Fruit fly (Drosophila melanogaster) whole organism, embryonic: ENCODE measurements around the gene CG13471.

Experiments used
- Atf6 ChIP-seq: fragments of 200-800 bp; sonication (Bioruptor generic); IDR thresholded peaks from 2 replicates; pipeline ENCODE4 v1.3.6; 2022; ENCODE audit warnings: missing biosample characterization, missing genetic modification characterization
- Blimp-1 ChIP-seq: fragments of 200-800 bp; sonication (Bioruptor generic); optimal IDR thresholded peaks from 3 replicates; lab custom pipeline; 2018; ENCODE audit warnings: missing biosample characterization, missing genetic modification characterization, mild to moderate bottlenecking, moderate library complexity, missing genetic modification reagents
- CG11456 ChIP-seq: fragments of 200-800 bp; sonication (Bioruptor generic); IDR thresholded peaks from 3 replicates; pipeline ENCODE4 v1.3.6; 2022; ENCODE audit warnings: missing biosample characterization, missing genetic modification characterization
- CG11723 ChIP-seq: fragments of 200-800 bp; sonication (Bioruptor generic); optimal IDR thresholded peaks from 2 replicates; lab custom pipeline; 2017; ENCODE audit warnings: missing biosample characterization, mild to moderate bottlenecking, missing genetic modification characterization
- CG13296 ChIP-seq: fragments of 200-800 bp; sonication (Bioruptor generic); optimal IDR thresholded peaks from 3 replicates; lab custom pipeline; 2018; ENCODE audit warnings: missing biosample characterization, mild to moderate bottlenecking, missing genetic modification characterization
- CG14667 ChIP-seq: fragments of 200-800 bp; sonication (Bioruptor generic); IDR thresholded peaks from 2 replicates; pipeline ENCODE4 v1.3.6; 2022; ENCODE audit warnings: missing biosample characterization, missing genetic modification characterization
- CG15514 ChIP-seq: fragments of 200-800 bp; sonication (Bioruptor generic); optimal IDR thresholded peaks from 3 replicates; lab custom pipeline; 2017; ENCODE audit warnings: missing biosample characterization, missing genetic modification characterization, mild to moderate bottlenecking, moderate library complexity, missing genetic modification reagents
- CG15696 ChIP-seq: fragments of 200-800 bp; sonication (Bioruptor generic); optimal IDR thresholded peaks from 2 replicates; lab custom pipeline; 2019; ENCODE audit warnings: missing biosample characterization, mild to moderate bottlenecking, missing genetic modification characterization, moderate library complexity
- CG18011 ChIP-seq: fragments of 200-800 bp; sonication (Bioruptor generic); optimal IDR thresholded peaks from 2 replicates; lab custom pipeline; 2017; ENCODE audit warnings: missing biosample characterization, missing genetic modification characterization, mild to moderate bottlenecking, moderate library complexity, missing genotype
- CG18599 ChIP-seq: fragments of 200-800 bp; sonication (Bioruptor generic); optimal IDR thresholded peaks from 3 replicates; lab custom pipeline; 2017; ENCODE audit warnings: missing biosample characterization, missing genetic modification characterization, mild to moderate bottlenecking, moderate library complexity, missing genetic modification reagents
- CG3065 ChIP-seq: fragments of 200-800 bp; sonication (Bioruptor generic); optimal IDR thresholded peaks from 2 replicates; lab custom pipeline; 2016; ENCODE audit warnings: missing biosample characterization, missing genetic modification characterization
- CG31388 ChIP-seq: fragments of 200-800 bp; sonication (Bioruptor generic); optimal IDR thresholded peaks from 2 replicates; lab custom pipeline; 2016; ENCODE audit warnings: missing biosample characterization, missing genetic modification characterization
- CG32772 ChIP-seq: fragments of 200-800 bp; sonication (Bioruptor generic); IDR thresholded peaks from 2 replicates; pipeline ENCODE4 v1.3.6; 2022; ENCODE audit warnings: missing biosample characterization, missing genetic modification characterization
- CG4328 ChIP-seq: fragments of 200-800 bp; sonication (Bioruptor generic); optimal IDR thresholded peaks from 3 replicates; lab custom pipeline; 2017; ENCODE audit warnings: missing biosample characterization, missing genetic modification reagents, missing genetic modification characterization
- CG4707 ChIP-seq: fragments of 200-800 bp; sonication (Bioruptor generic); optimal IDR thresholded peaks from 2 replicates; lab custom pipeline; 2018; ENCODE audit warnings: missing biosample characterization, mild to moderate bottlenecking, missing genetic modification characterization, moderate library complexity
- CG6175 ChIP-seq: fragments of 200-800 bp; sonication (Bioruptor generic); IDR thresholded peaks from 3 replicates; pipeline ENCODE4 v1.3.6; 2022; ENCODE audit warnings: missing biosample characterization, missing genetic modification characterization
- CG6765 ChIP-seq: fragments of 200-800 bp; sonication (Bioruptor generic); optimal IDR thresholded peaks from 3 replicates; lab custom pipeline; 2017; ENCODE audit warnings: missing biosample characterization, mild to moderate bottlenecking, missing genetic modification characterization
- CG6791 ChIP-seq: fragments of 200-800 bp; sonication (Bioruptor generic); IDR thresholded peaks from 3 replicates; pipeline ENCODE4 v1.3.6; 2022; ENCODE audit warnings: missing biosample characterization, missing genetic modification characterization; ENCODE audit not compliant: partially characterized antibody
- CG6813 ChIP-seq: fragments of 200-800 bp; sonication (Bioruptor generic); optimal IDR thresholded peaks from 2 replicates; lab custom pipeline; 2017; ENCODE audit warnings: missing biosample characterization, missing genetic modification characterization, mild to moderate bottlenecking, moderate library complexity, missing genetic modification reagents
- CHES-1-like ChIP-seq: fragments of 200-800 bp; sonication (Bioruptor generic); optimal IDR thresholded peaks from 2 replicates; lab custom pipeline; 2016; ENCODE audit warnings: missing biosample characterization, missing genetic modification characterization
- CkIIα-i1 ChIP-seq: fragments of 200-800 bp; sonication (Bioruptor generic); IDR thresholded peaks from 2 replicates; pipeline ENCODE4 v1.3.6; 2022; ENCODE audit warnings: missing biosample characterization, missing genetic modification characterization
- Dad ChIP-seq: fragments of 200-800 bp; sonication (Bioruptor generic); optimal IDR thresholded peaks from 3 replicates; lab custom pipeline; 2016; ENCODE audit warnings: missing biosample characterization, missing genetic modification characterization
- Dll ChIP-seq: fragments of 200-800 bp; sonication (Bioruptor generic); IDR thresholded peaks from 4 replicates; pipeline ENCODE4 v1.3.6; 2022; ENCODE audit warnings: missing biosample characterization, missing genetic modification characterization; ENCODE audit not compliant: partially characterized antibody
- ERR ChIP-seq: fragments of 200-800 bp; sonication (Bioruptor generic); optimal IDR thresholded peaks from 2 replicates; lab custom pipeline; 2016; ENCODE audit warnings: missing biosample characterization, missing genetic modification characterization
- GATAe ChIP-seq: fragments of 200-800 bp; sonication (Bioruptor generic); conservative IDR thresholded peaks from 2 replicates; pipeline ENCODE4 v1.3.6; 2022; ENCODE audit warnings: missing biosample characterization, missing genetic modification characterization
- Hr3 ChIP-seq: fragments of 200-800 bp; sonication (Bioruptor generic); optimal IDR thresholded peaks from 3 replicates; lab custom pipeline; 2016; ENCODE audit warnings: missing biosample characterization, missing genetic modification characterization
- Hr78 ChIP-seq, 2 experiments: fragments of 200-800 bp in 1 of 2; fragments of >200 bp in 1 of 2; sonication (Bioruptor generic) in 1 of 2; optimal IDR thresholded peaks; 2 replicates each; lab custom pipeline; 2017 to 2019; ENCODE audit warnings: missing biosample characterization in 2 of 2, missing genetic modification characterization in 2 of 2, mild to moderate bottlenecking in 1 of 2, moderate library complexity in 1 of 2
- Meics ChIP-seq: fragments of 200-800 bp; sonication (Bioruptor generic); optimal IDR thresholded peaks from 2 replicates; lab custom pipeline; 2017; ENCODE audit warnings: missing biosample characterization, mild to moderate bottlenecking, missing genetic modification characterization
- Mrtf ChIP-seq: fragments of 200-800 bp; sonication (Bioruptor generic); IDR thresholded peaks from 3 replicates; pipeline ENCODE4 v1.3.6; 2022; ENCODE audit warnings: missing biosample characterization, missing genetic modification characterization
- Neu2 ChIP-seq: fragments of 200-800 bp; sonication (Bioruptor generic); optimal IDR thresholded peaks from 3 replicates; lab custom pipeline; 2016; ENCODE audit warnings: missing biosample characterization, missing genetic modification characterization, borderline replicate concordance
- Nf-YB ChIP-seq: fragments of 200-800 bp; sonication (Bioruptor generic); optimal IDR thresholded peaks from 3 replicates; lab custom pipeline; 2019; ENCODE audit warnings: missing biosample characterization, mild to moderate bottlenecking, missing genetic modification characterization, moderate library complexity
- Nf-YC ChIP-seq: fragments of 200-800 bp; optimal IDR thresholded peaks from 3 replicates; lab custom pipeline; 2019; ENCODE audit warnings: missing biosample characterization, mild to moderate bottlenecking, missing genetic modification characterization, moderate library complexity
- ash1 ChIP-seq: fragments of 200-800 bp; sonication (Bioruptor generic); optimal IDR thresholded peaks from 2 replicates; lab custom pipeline; 2018; ENCODE audit warnings: missing biosample characterization, mild to moderate bottlenecking, missing genetic modification characterization
- az2 ChIP-seq: fragments of 200-800 bp; sonication (Bioruptor generic); optimal IDR thresholded peaks from 3 replicates; lab custom pipeline; 2016; ENCODE audit warnings: missing biosample characterization, missing genetic modification characterization
- bbx ChIP-seq: fragments of 200-800 bp; sonication (Bioruptor generic); IDR thresholded peaks from 2 replicates; pipeline ENCODE4 v1.3.6; 2022; ENCODE audit warnings: missing biosample characterization, missing genetic modification characterization; ENCODE audit not compliant: partially characterized antibody
- bcd ChIP-seq: fragments of 200-800 bp; sonication (Bioruptor generic); optimal IDR thresholded peaks from 2 replicates; lab custom pipeline; 2017; ENCODE audit warnings: missing biosample characterization, mild to moderate bottlenecking, missing genetic modification characterization
- cad ChIP-seq: fragments of >200 bp; optimal IDR thresholded peaks from 2 replicates; lab custom pipeline; 2017; ENCODE audit warnings: missing biosample characterization, missing genetic modification characterization
- crc ChIP-seq: fragments of 200-800 bp; sonication (Bioruptor generic); optimal IDR thresholded peaks from 2 replicates; lab custom pipeline; 2016; ENCODE audit warnings: missing biosample characterization, missing genetic modification characterization
- dati ChIP-seq: fragments of 200-800 bp; sonication (Bioruptor generic); IDR thresholded peaks from 2 replicates; pipeline ENCODE4 v1.3.6; 2022; ENCODE audit warnings: missing biosample characterization, missing genetic modification characterization
- dpn ChIP-seq, 2 experiments: fragments of 200-800 bp; sonication (Bioruptor generic); optimal IDR thresholded peaks; 3 replicates each; lab custom pipeline; 2016; ENCODE audit warnings: missing biosample characterization in 2 of 2, missing genetic modification characterization in 2 of 2
- fd102C ChIP-seq: fragments of 200-800 bp; sonication (Bioruptor generic); optimal IDR thresholded peaks from 2 replicates; lab custom pipeline; 2018; ENCODE audit warnings: missing biosample characterization, mild to moderate bottlenecking, missing genetic modification characterization, moderate library complexity
- grn ChIP-seq: fragments of 200-800 bp; sonication (Bioruptor generic); optimal IDR thresholded peaks from 3 replicates; lab custom pipeline; 2017; ENCODE audit warnings: missing biosample characterization, missing genetic modification characterization
- gt ChIP-seq: fragments of 200-800 bp; sonication (Bioruptor generic); IDR thresholded peaks from 2 replicates; pipeline ENCODE4 v1.3.6; 2022; ENCODE audit warnings: missing biosample characterization, missing genetic modification characterization
- oc ChIP-seq: fragments of 200-800 bp; sonication (Bioruptor generic); optimal IDR thresholded peaks from 2 replicates; lab custom pipeline; 2018; ENCODE audit warnings: missing biosample characterization, mild to moderate bottlenecking, missing genetic modification characterization, moderate library complexity
- pb ChIP-seq: fragments of 200-800 bp; sonication (Bioruptor generic); optimal IDR thresholded peaks from 3 replicates; lab custom pipeline; 2016; ENCODE audit warnings: missing biosample characterization, missing genetic modification characterization
- peb ChIP-seq: fragments of 200-800 bp; sonication (Bioruptor generic); IDR thresholded peaks from 2 replicates; pipeline ENCODE4 v1.3.6; 2022; ENCODE audit warnings: missing biosample characterization, missing genetic modification characterization
- pfk ChIP-seq: fragments of 200-800 bp; sonication (Bioruptor generic); optimal IDR thresholded peaks from 2 replicates; lab custom pipeline; 2018; ENCODE audit warnings: missing biosample characterization, mild to moderate bottlenecking, missing genetic modification characterization, moderate library complexity
- slbo ChIP-seq: fragments of 200-800 bp; sonication (Bioruptor generic); IDR thresholded peaks from 2 replicates; pipeline ENCODE4 v1.3.6; 2022; ENCODE audit warnings: missing biosample characterization, missing genetic modification characterization
- slp2 ChIP-seq: fragments of 200-800 bp; sonication (Bioruptor generic); optimal IDR thresholded peaks from 2 replicates; lab custom pipeline; 2016; ENCODE audit warnings: missing biosample characterization, missing genetic modification characterization
- trh ChIP-seq: fragments of 200-800 bp; sonication (Bioruptor generic); optimal IDR thresholded peaks from 2 replicates; lab custom pipeline; 2016; ENCODE audit warnings: missing biosample characterization, missing genetic modification characterization
- usp ChIP-seq: fragments of >200 bp; optimal IDR thresholded peaks from 2 replicates; lab custom pipeline; 2017; ENCODE audit warnings: missing biosample characterization, missing genetic modification characterization

CG13471 gene

DNA sequence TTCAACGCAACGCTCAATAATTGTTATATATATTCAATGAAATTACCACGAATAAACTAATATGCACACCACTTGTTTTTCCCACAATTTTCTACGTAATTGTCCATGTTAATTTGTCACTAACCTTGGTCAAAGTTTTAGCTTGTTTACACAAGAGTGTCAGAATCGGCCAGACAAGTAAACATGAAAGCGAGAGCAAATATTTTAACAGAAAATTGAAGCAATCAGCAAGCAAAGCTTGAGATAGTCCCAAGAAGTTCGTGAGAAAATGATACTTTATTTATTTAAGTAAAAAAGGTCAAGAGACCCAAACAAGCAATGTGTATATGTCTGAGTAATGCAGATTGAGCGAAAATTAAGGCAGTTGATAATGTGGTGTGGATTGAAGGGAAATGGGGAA, 25.3 kb downstream of the CG13471 start (continued):
- TF ChIP-seq bcd (peak; percentile 18), dpn (GFP tag; optimal IDR thresholded peaks at IDR 0.05; lab: Kevin White, UChicago) (peak in 1 of 2 experiments; percentile 38), CG6175 (no peak), Nf-YC (tag; lab: Kevin White, UChicago) (no peak), Nf-YB (GFP tag; lab: Kevin White, UChicago) (no peak), CkIIα-i1 (GFP tag; lab: Robert Waterston, UW) (no peak), pfk (no peak), az2 (GFP tag; lab: Kevin White, UChicago) (no peak), CG18011 (GFP tag; lab: Kevin White, UChicago) (peak; percentile 22), CG13296 (GFP tag; lab: Kevin White, UChicago) (peak; percentile 59), oc (peak; percentile 4), CG4707 (GFP tag; lab: Kevin White, UChicago) (no peak), usp (GFP tag; lab: Kevin White, UChicago) (no peak), GATAe (no peak), CG15696 (no peak), gt (GFP tag; lab: Robert Waterston, UW) (no peak), fd102C (GFP tag; lab: Kevin White, UChicago) (no peak), Hr78 (GFP tag; optimal IDR thresholded peaks at IDR 0.05; lab: Kevin White, UChicago) (no peak), pb (no peak), CG31388 (GFP tag; lab: Kevin White, UChicago) (no peak), cad (GFP tag; lab: Kevin White, UChicago) (no peak), Dad (GFP tag; lab: Kevin White, UChicago) (no peak), CG18599 (peak; percentile 64), CG15514 (GFP tag; lab: Kevin White, UChicago) (peak; percentile 70), CHES-1-like (GFP tag; lab: Kevin White, UChicago) (peak; percentile 62), ash1 (GFP tag; lab: Kevin White, UChicago) (no peak), CG6813 (GFP tag; lab: Kevin White, UChicago) (peak; percentile 50), Blimp-1 (peak; percentile 64), slp2 (no peak), bbx (GFP tag; lab: Robert Waterston, UW) (no peak), CG6791 (GFP tag; lab: Robert Waterston, UW) (no peak), CG14667 (GFP tag; lab: Robert Waterston, UW) (no peak), grn (GFP tag; lab: Kevin White, UChicago) (no peak), Meics (peak; percentile 44), CG4328 (GFP tag; lab: Kevin White, UChicago) (no peak), Atf6 (GFP tag; lab: Robert Waterston, UW) (peak; percentile 77), dati (GFP tag; lab: Robert Waterston, UW) (no peak), CG11723 (GFP tag; lab: Kevin White, UChicago) (no peak), peb (GFP tag; lab: Robert Waterston, UW) (no peak), CG6765 (peak; percentile 59), ERR (GFP tag; lab: Kevin White, UChicago) (no peak), CG11456 (GFP tag; lab: Robert Waterston, UW) (no peak), crc (GFP tag; lab: Kevin White, UChicago) (no peak), slbo (GFP tag; lab: Robert Waterston, UW) (no peak), CG32772 (GFP tag; lab: Robert Waterston, UW) (no peak), Neu2 (GFP tag; lab: Kevin White, UChicago) (no peak), Mrtf (GFP tag; lab: Robert Waterston, UW) (no peak), Dll (no peak), Hr3 (GFP tag; lab: Kevin White, UChicago) (no peak), trh (GFP tag; lab: Kevin White, UChicago) (peak; percentile 40), CG3065 (GFP tag; lab: Kevin White, UChicago) (no peak)
